Fruit fly (Drosophila melanogaster) Kc167 (cell line): ENCODE measurements around the gene CG7457.

ENCODE experiments used
- Sin3A ChIP-seq: fragments of >200 bp; optimal IDR thresholded peaks from 2 replicates; lab custom pipeline; 2018; ENCODE audit warnings: missing external identifiers
- h ChIP-seq: fragments of >200 bp; optimal IDR thresholded peaks from 3 replicates; lab custom pipeline; 2018; ENCODE audit warnings: missing external identifiers
- psq ChIP-seq: fragments of >200 bp; optimal IDR thresholded peaks from 2 replicates; lab custom pipeline; 2017; ENCODE audit warnings: missing external identifiers

- TF ChIP-seq psq (lab: Kevin White, UChicago) (no peak), h (lab: Kevin White, UChicago) (no peak), Sin3A (no peak)
Observed at dm6 chr3L:7718561-7719417, 7.5 kb downstream of the CG7457 start, which contains the start of gene Mcad.
